Worm (Caenorhabditis elegans) whole organism, L2 larva: ENCODE measurements around the gene sri-72.

ENCODE experiments used
- C34F6.9 ChIP-seq: fragments of 150-350 bp; optimal IDR thresholded peaks from 2 replicates; lab custom pipeline; 2014; ENCODE audit warnings: missing biosample characterization, missing genetic modification characterization
- F13H6.1 ChIP-seq: sonication (generic microtip); optimal IDR thresholded peaks from 2 replicates; lab custom pipeline; 2016; ENCODE audit warnings: missing genetic modification characterization, missing compliant biosample characterization
- R02D3.7 ChIP-seq: fragments of 150-350 bp; optimal IDR thresholded peaks from 2 replicates; lab custom pipeline; 2014; ENCODE audit warnings: missing biosample characterization, missing genetic modification characterization
- Y55F3AM.14 ChIP-seq: fragments of 200-800 bp; sonication (Bioruptor generic); optimal IDR thresholded peaks from 2 replicates; lab custom pipeline; 2018; ENCODE audit warnings: mild to moderate bottlenecking, missing genetic modification characterization, missing compliant biosample characterization
- ZK546.5 ChIP-seq: sonication (generic microtip); optimal IDR thresholded peaks from 2 replicates; lab custom pipeline; 2017; ENCODE audit warnings: missing biosample characterization, missing genetic modification characterization
- aly-2 ChIP-seq: fragments of 150-350 bp; optimal IDR thresholded peaks from 2 replicates; lab custom pipeline; 2014; ENCODE audit warnings: missing biosample characterization, missing genetic modification characterization
- ama-1 ChIP-seq: fragments of 150-350 bp; optimal IDR thresholded peaks from 2 replicates; lab custom pipeline; 2018; ENCODE audit warnings: inconsistent platforms
- blmp-1 ChIP-seq: sonication (generic microtip); optimal IDR thresholded peaks from 2 replicates; lab custom pipeline; 2017; ENCODE audit warnings: missing genetic modification characterization, mild to moderate bottlenecking, missing compliant biosample characterization, antibody characterized with exemption, moderate library complexity; ENCODE audit not compliant: insufficient read depth
- ceh-16 ChIP-seq: fragments of 150-350 bp; optimal IDR thresholded peaks from 2 replicates; lab custom pipeline; 2014; ENCODE audit warnings: missing biosample characterization, missing genetic modification characterization
- ceh-82 ChIP-seq: fragments of 150-350 bp; optimal IDR thresholded peaks from 2 replicates; lab custom pipeline; 2014; ENCODE audit warnings: missing biosample characterization, missing genetic modification characterization
- crh-2 ChIP-seq: sonication (generic microtip); optimal IDR thresholded peaks from 2 replicates; lab custom pipeline; 2017; ENCODE audit warnings: missing biosample characterization, missing genetic modification characterization
- dmd-4 ChIP-seq: sonication (generic microtip); optimal IDR thresholded peaks from 2 replicates; lab custom pipeline; 2017; ENCODE audit warnings: missing biosample characterization, missing genetic modification characterization
- egl-27 ChIP-seq: sonication (generic microtip); optimal IDR thresholded peaks from 3 replicates; lab custom pipeline; 2017; ENCODE audit warnings: missing biosample characterization, missing genetic modification reagents, missing genetic modification characterization
- elt-1 ChIP-seq: fragments of 150-350 bp; optimal IDR thresholded peaks from 2 replicates; lab custom pipeline; 2014; ENCODE audit warnings: missing biosample characterization, missing genetic modification characterization
- elt-3 ChIP-seq: sonication (generic microtip); optimal IDR thresholded peaks from 2 replicates; lab custom pipeline; 2017; ENCODE audit warnings: missing biosample characterization, missing genetic modification characterization
- fos-1 ChIP-seq: fragments of 150-350 bp; optimal IDR thresholded peaks from 2 replicates; lab custom pipeline; 2014; ENCODE audit warnings: missing biosample characterization, missing genetic modification characterization
- gmeb-1 ChIP-seq: fragments of 150-350 bp; optimal IDR thresholded peaks from 2 replicates; lab custom pipeline; 2014; ENCODE audit warnings: missing biosample characterization, missing genetic modification characterization
- lin-11 ChIP-seq: fragments of 150-350 bp; sonication (generic microtip); optimal IDR thresholded peaks from 2 replicates; lab custom pipeline; 2014; ENCODE audit warnings: missing biosample characterization, missing genetic modification characterization, inconsistent platforms, mixed read lengths
- lin-13 ChIP-seq: fragments of 150-350 bp; optimal IDR thresholded peaks from 2 replicates; lab custom pipeline; 2014; ENCODE audit warnings: missing biosample characterization, missing genetic modification reagents, missing genetic modification characterization
- lin-39 ChIP-seq: fragments of 150-350 bp; optimal IDR thresholded peaks from 2 replicates; lab custom pipeline; 2014; ENCODE audit warnings: missing biosample characterization, missing genetic modification reagents, missing genetic modification characterization
- lsy-2 ChIP-seq, 2 experiments: fragments of 150-350 bp in 1 of 2; sonication (generic microtip) in 1 of 2; optimal IDR thresholded peaks; 2 replicates each; lab custom pipeline; 2014 to 2017; ENCODE audit warnings: missing biosample characterization in 2 of 2, missing genetic modification characterization in 2 of 2
- mab-5 ChIP-seq: fragments of 150-350 bp; optimal IDR thresholded peaks from 2 replicates; lab custom pipeline; 2014; ENCODE audit warnings: missing biosample characterization, missing genetic modification characterization
- mbf-1 ChIP-seq: sonication (generic microtip); optimal IDR thresholded peaks from 2 replicates; lab custom pipeline; 2017; ENCODE audit warnings: missing biosample characterization, missing genetic modification characterization
- mdl-1 ChIP-seq, 2 experiments: fragments of 150-350 bp in 1 of 2; sonication (generic microtip) in 1 of 2; optimal IDR thresholded peaks; 2 replicates each; lab custom pipeline; 2017; ENCODE audit warnings: missing biosample characterization in 2 of 2, missing genetic modification characterization in 2 of 2
- nhr-10 ChIP-seq: sonication (generic microtip); optimal IDR thresholded peaks from 2 replicates; lab custom pipeline; 2017; ENCODE audit warnings: missing biosample characterization, missing genetic modification characterization
- nhr-11 ChIP-seq: fragments of 150-350 bp; optimal IDR thresholded peaks from 2 replicates; lab custom pipeline; 2014; ENCODE audit warnings: missing biosample characterization, missing genetic modification characterization
- nhr-12 ChIP-seq: fragments of 150-350 bp; optimal IDR thresholded peaks from 2 replicates; lab custom pipeline; 2014; ENCODE audit warnings: missing biosample characterization, missing genetic modification characterization
- nhr-129 ChIP-seq: fragments of 150-350 bp; optimal IDR thresholded peaks from 2 replicates; lab custom pipeline; 2014; ENCODE audit warnings: missing biosample characterization, missing genetic modification characterization
- nhr-21 ChIP-seq: fragments of 150-350 bp; optimal IDR thresholded peaks from 2 replicates; lab custom pipeline; 2014; ENCODE audit warnings: missing biosample characterization, missing genetic modification characterization
- nhr-237 ChIP-seq: fragments of 150-350 bp; optimal IDR thresholded peaks from 2 replicates; lab custom pipeline; 2014; ENCODE audit warnings: missing biosample characterization, missing genetic modification characterization
- nhr-25 ChIP-seq: fragments of 150-350 bp; sonication (generic microtip); optimal IDR thresholded peaks from 3 replicates; lab custom pipeline; 2014; ENCODE audit warnings: missing biosample characterization, missing genetic modification characterization
- nhr-6 ChIP-seq: fragments of 150-350 bp; optimal IDR thresholded peaks from 2 replicates; lab custom pipeline; 2014; ENCODE audit warnings: missing biosample characterization, missing genetic modification characterization
- nhr-77 ChIP-seq: fragments of 150-350 bp; optimal IDR thresholded peaks from 2 replicates; lab custom pipeline; 2014; ENCODE audit warnings: missing biosample characterization, missing genetic modification characterization
- peb-1 ChIP-seq: fragments of 150-350 bp; optimal IDR thresholded peaks from 2 replicates; lab custom pipeline; 2014; ENCODE audit warnings: missing biosample characterization, missing genetic modification characterization
- sem-4 ChIP-seq: fragments of 150-350 bp; optimal IDR thresholded peaks from 2 replicates; lab custom pipeline; 2014; ENCODE audit warnings: missing biosample characterization, missing genetic modification reagents, missing genetic modification characterization
- skn-1 ChIP-seq: sonication (generic microtip); optimal IDR thresholded peaks from 2 replicates; lab custom pipeline; 2017; ENCODE audit warnings: missing biosample characterization, missing genetic modification characterization
- sma-3 ChIP-seq: sonication (generic microtip); optimal IDR thresholded peaks from 2 replicates; lab custom pipeline; 2016; ENCODE audit warnings: missing genetic modification reagents, missing genetic modification characterization, missing compliant biosample characterization
- sma-9 ChIP-seq, 2 experiments: fragments of 150-350 bp in 1 of 2; sonication (generic microtip) in 1 of 2; optimal IDR thresholded peaks; 2 replicates each; lab custom pipeline; 2014 to 2016; ENCODE audit warnings: missing genetic modification characterization in 2 of 2, mild to moderate bottlenecking in 1 of 2, missing biosample characterization in 1 of 2, missing compliant biosample characterization in 1 of 2, missing genetic modification reagents in 1 of 2, moderate library complexity in 1 of 2
- snpc-4 ChIP-seq: fragments of 150-350 bp; optimal IDR thresholded peaks from 2 replicates; lab custom pipeline; 2014; ENCODE audit warnings: missing biosample characterization, missing genetic modification characterization
- unc-39 ChIP-seq: fragments of 150-350 bp; optimal IDR thresholded peaks from 2 replicates; lab custom pipeline; 2014; ENCODE audit warnings: missing biosample characterization, missing genetic modification characterization
- unc-55 ChIP-seq: fragments of 150-350 bp; sonication (generic microtip); optimal IDR thresholded peaks from 3 replicates; lab custom pipeline; 2014; ENCODE audit warnings: missing biosample characterization, missing genetic modification reagents, missing genetic modification characterization
- unc-62 ChIP-seq: fragments of 150-350 bp; optimal IDR thresholded peaks from 2 replicates; lab custom pipeline; 2014; ENCODE audit warnings: missing biosample characterization, missing genetic modification reagents, missing genetic modification characterization
- zag-1 ChIP-seq: fragments of 150-350 bp; optimal IDR thresholded peaks from 2 replicates; lab custom pipeline; 2014; ENCODE audit warnings: missing biosample characterization, missing genetic modification characterization
- ztf-1 ChIP-seq: fragments of 200-800 bp; sonication (Bioruptor generic); conservative IDR thresholded peaks from 2 replicates; pipeline ENCODE4 v1.3.6; 2022; ENCODE audit warnings: missing genetic modification characterization, missing compliant biosample characterization
- ztf-11 ChIP-seq: sonication (generic microtip); optimal IDR thresholded peaks from 2 replicates; lab custom pipeline; 2017; ENCODE audit warnings: missing biosample characterization, missing genetic modification characterization
- ztf-4 ChIP-seq: fragments of 150-350 bp; optimal IDR thresholded peaks from 2 replicates; lab custom pipeline; 2014; ENCODE audit warnings: missing biosample characterization, missing genetic modification characterization

Gene sri-72

DNA sequence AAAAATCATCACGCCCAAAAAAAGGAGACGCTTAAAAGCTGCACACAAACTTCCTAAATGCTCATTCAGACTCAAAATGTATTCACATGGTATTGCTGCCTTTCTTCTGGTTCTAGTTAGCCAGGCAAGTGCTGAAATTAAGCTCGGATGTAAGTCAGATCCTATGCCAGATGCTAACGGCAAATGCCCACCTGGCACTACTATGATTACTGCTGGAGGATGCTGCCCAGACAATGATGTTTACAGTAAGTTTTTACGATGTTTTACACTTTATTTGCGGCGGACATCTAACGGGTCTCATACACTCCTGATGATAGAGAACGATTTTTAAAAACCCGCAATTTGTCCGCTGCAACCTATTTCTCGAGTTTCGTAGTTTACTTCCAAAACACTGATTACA lies 31.4 kb downstream of the sri-72 start, which contains the start of gene C14C6.5:
Gene C14C6.5 (plus strand): TSS at position 58 of the 400 bp plus-strand sequence.
- TF ChIP-seq snpc-4 (tag; lab: Kevin White, UChicago) (no peak), sem-4 (tag; lab: Kevin White, UChicago) (no peak), blmp-1 (tag; lab: Kevin White, UChicago) (no peak), nhr-10 (no peak), crh-2 (tag; lab: Kevin White, UChicago) (no peak), lin-39 (tag; lab: Kevin White, UChicago) (no peak), gmeb-1 (tag; lab: Kevin White, UChicago) (no peak), C34F6.9 (tag; lab: Kevin White, UChicago) (no peak), fos-1 (tag; lab: Kevin White, UChicago) (no peak), unc-55 (no peak), nhr-6 (tag; lab: Kevin White, UChicago) (no peak)
- TF ChIP-seq, all 48 proteins: peak for 0

- TF ChIP-seq R02D3.7 (no peak), gmeb-1 (tag; lab: Kevin White, UChicago) (peak; percentile 32), F13H6.1 (tag; lab: Kevin White, UChicago) (peak; percentile 27), nhr-129 (tag; lab: Kevin White, UChicago) (peak; percentile 91), lin-13 (GFP tag; lab: Kevin White, UChicago) (no peak), sma-3 (GFP tag; lab: Kevin White, UChicago) (peak; percentile 21), ztf-1 (GFP tag; lab: Robert Waterston, UW) (no peak), egl-27 (tag; lab: Kevin White, UChicago) (no peak), crh-2 (tag; lab: Kevin White, UChicago) (peak; percentile 29), fos-1 (tag; lab: Kevin White, UChicago) (peak; percentile 37), sma-9 (GFP tag; optimal IDR thresholded peaks at IDR 0.05; lab: Kevin White, UChicago) (peak; percentile 88), sma-9 (tag; optimal IDR thresholded peaks at IDR 0.05; lab: Kevin White, UChicago) (no peak), lsy-2 (tag; optimal IDR thresholded peaks at IDR 0.05; lab: Kevin White, UChicago) (peak in 1 of 2 experiments; percentile 38), unc-39 (tag; lab: Kevin White, UChicago) (no peak), nhr-25 (tag; lab: Kevin White, UChicago) (peak; percentile 48), C34F6.9 (tag; lab: Kevin White, UChicago) (peak; percentile 20)
Observed at ce11 chrV:534176-534575, 33.8 kb downstream of the sri-72 start, which contains the start of gene nhr-132. TSS of gene nhr-132 (plus strand) at chrV:534446.

- no peak for TF ChIP-seq skn-1 (tag; lab: Kevin White, UChicago)
- peak; percentile 83 for TF ChIP-seq egl-27 (tag; lab: Kevin White, UChicago)
- TF ChIP-seq dmd-4 (tag; lab: Kevin White, UChicago): no peak
- TF ChIP-seq aly-2 (tag; lab: Kevin White, UChicago): no peak
- no peak for TF ChIP-seq nhr-12 (tag; lab: Kevin White, UChicago)
- no peak for TF ChIP-seq sem-4 (tag; lab: Kevin White, UChicago)
- TF ChIP-seq mdl-1 (tag; optimal IDR thresholded peaks at IDR 0.05; lab: Kevin White, UChicago): peak in 1 of 2 experiments; percentile 51
- peak; percentile 63 for TF ChIP-seq crh-2 (tag; lab: Kevin White, UChicago)
- TF ChIP-seq unc-39 (tag; lab: Kevin White, UChicago): no peak
- peak; percentile 81 for TF ChIP-seq F13H6.1 (tag; lab: Kevin White, UChicago)
- TF ChIP-seq nhr-77 (tag; lab: Kevin White, UChicago): no peak
- TF ChIP-seq ztf-1 (GFP tag; lab: Robert Waterston, UW): no peak
- no peak for TF ChIP-seq R02D3.7
- no peak for TF ChIP-seq elt-1 (tag; lab: Kevin White, UChicago)
- no peak for TF ChIP-seq Y55F3AM.14
- no peak for TF ChIP-seq peb-1 (tag; lab: Kevin White, UChicago)
- TF ChIP-seq fos-1 (tag; lab: Kevin White, UChicago): peak; percentile 93
- TF ChIP-seq lin-13 (GFP tag; lab: Kevin White, UChicago): no peak
- peak; percentile 29 for TF ChIP-seq gmeb-1 (tag; lab: Kevin White, UChicago)
- peak; percentile 70 for TF ChIP-seq unc-55
- TF ChIP-seq sma-9 (GFP tag; optimal IDR thresholded peaks at IDR 0.05; lab: Kevin White, UChicago): peak; percentile 99
- peak; percentile 43 for TF ChIP-seq sma-9 (tag; optimal IDR thresholded peaks at IDR 0.05; lab: Kevin White, UChicago)
- TF ChIP-seq zag-1 (tag; lab: Kevin White, UChicago): no peak
- TF ChIP-seq ama-1 (lab: Kevin White, UChicago): no peak
- no peak for TF ChIP-seq nhr-11 (tag; lab: Kevin White, UChicago)
- no peak for TF ChIP-seq elt-3 (tag; lab: Kevin White, UChicago)
- TF ChIP-seq lsy-2 (tag; optimal IDR thresholded peaks at IDR 0.05; lab: Kevin White, UChicago): no peak
- TF ChIP-seq nhr-6 (tag; lab: Kevin White, UChicago): peak; percentile 15
- no peak for TF ChIP-seq unc-62
- TF ChIP-seq ztf-11 (tag; lab: Kevin White, UChicago): no peak
- no peak for TF ChIP-seq mab-5 (tag; lab: Kevin White, UChicago)
- peak; percentile 18 for TF ChIP-seq ceh-16 (tag; lab: Kevin White, UChicago)
- TF ChIP-seq nhr-237 (tag; lab: Kevin White, UChicago): no peak
- TF ChIP-seq ceh-82 (tag; lab: Kevin White, UChicago): no peak
- TF ChIP-seq ztf-4: no peak
- peak; percentile 61 for TF ChIP-seq sma-3 (GFP tag; lab: Kevin White, UChicago)
- peak; percentile 97 for TF ChIP-seq nhr-129 (tag; lab: Kevin White, UChicago)
- TF ChIP-seq C34F6.9 (tag; lab: Kevin White, UChicago): peak; percentile 62
- TF ChIP-seq lin-39 (tag; lab: Kevin White, UChicago): no peak
- TF ChIP-seq mbf-1 (tag; lab: Kevin White, UChicago): no peak
- no peak for TF ChIP-seq ZK546.5
- no peak for TF ChIP-seq lin-11
- peak; percentile 66 for TF ChIP-seq nhr-21
Observed at ce11 chrV:532046-532445, 36.0 kb downstream of the sri-72 start, which contains the start of gene nhr-58. TSS of gene nhr-58 (plus strand) at chrV:532259.
